Fruit fly (Drosophila melanogaster): Measurements from ENCODE around the gene CG11555.

Gene CG11555

dm6 chr2L:249048-249825 is 24.4 kb upstream of the CG11555 start (continued):
- TF ChIP-seq CG6689 (GFP tag; IDR thresholded peaks at IDR 0.05) (0 out of 2 replicates have a peak, but pooled peaks have one; percentile 38), CG11696 (GFP tag; IDR thresholded peaks at IDR 0.05) (no peak), CG3838 (GFP tag; optimal IDR thresholded peaks at IDR 0.05) (no peak), unpg (GFP tag; optimal IDR thresholded peaks at IDR 0.05) (peak; percentile 5), z (GFP tag; IDR thresholded peaks at IDR 0.05) (peak; percentile 73; the same call in 2 of the 3 replicates), phol (tag; optimal IDR thresholded peaks at IDR 0.05) (no peak), CG13287 (GFP tag; IDR thresholded peaks at IDR 0.05; ENCODE audit: partially characterized antibody) (peak; percentile 62), bbx (GFP tag; IDR thresholded peaks at IDR 0.05; ENCODE audit: partially characterized antibody) (peak; percentile 10; the same call in 1 of the 2 replicates), dpn (GFP tag; optimal IDR thresholded peaks at IDR 0.05) (no peak), crol (GFP tag; IDR thresholded peaks at IDR 0.05) (no peak; the same call in 1 of the 2 replicates), CG3407 (GFP tag; optimal IDR thresholded peaks at IDR 0.05) (no peak), MESR4 (GFP tag; optimal IDR thresholded peaks at IDR 0.05) (no peak), Dfd (GFP tag; optimal IDR thresholded peaks at IDR 0.05) (no peak), CHES-1-like (GFP tag; optimal IDR thresholded peaks at IDR 0.05) (peak; percentile 26), Oli (tag; optimal IDR thresholded peaks at IDR 0.05) (no peak), br (optimal IDR thresholded peaks at IDR 0.05) (no peak), CG1603 (tag; optimal IDR thresholded peaks at IDR 0.05) (no peak), jigr1 (GFP tag; IDR thresholded peaks at IDR 0.05) (no peak), CG16815 (GFP tag; optimal IDR thresholded peaks at IDR 0.05) (no peak), CG12942 (GFP tag; optimal IDR thresholded peaks at IDR 0.05) (no peak), CG11723 (GFP tag; optimal IDR thresholded peaks at IDR 0.05) (no peak), nerfin-2 (GFP tag; IDR thresholded peaks at IDR 0.05; ENCODE audit: partially characterized antibody) (no peak), CG12236 (GFP tag; optimal IDR thresholded peaks at IDR 0.05) (no peak), nmo (GFP tag; optimal IDR thresholded peaks at IDR 0.05) (peak; percentile 6), grn (GFP tag; optimal IDR thresholded peaks at IDR 0.05) (no peak), Six4 (GFP tag; optimal IDR thresholded peaks at IDR 0.05) (no peak), sim (GFP tag; IDR thresholded peaks at IDR 0.05) (no peak), Dip2 (GFP tag; IDR thresholded peaks at IDR 0.05) (no peak), inv (GFP tag; IDR thresholded peaks at IDR 0.05; ENCODE audit: partially characterized antibody) (no peak), Hsf (GFP tag; optimal IDR thresholded peaks at IDR 0.05) (no peak), Lpt (GFP tag; optimal IDR thresholded peaks at IDR 0.05) (no peak), gcm (GFP tag; optimal IDR thresholded peaks at IDR 0.05) (peak; percentile 54), CG10366 (GFP tag; IDR thresholded peaks at IDR 0.05) (no peak; the same call in 1 of the 2 replicates), CG9727 (GFP tag; optimal IDR thresholded peaks at IDR 0.05) (no peak), dan (GFP tag; IDR thresholded peaks at IDR 0.05) (no peak), CG2875 (GFP tag; optimal IDR thresholded peaks at IDR 0.05) (no peak), CG4617 (GFP tag; optimal IDR thresholded peaks at IDR 0.05; ENCODE audit: borderline replicate concordance) (no peak), CG42726 (GFP tag; IDR thresholded peaks at IDR 0.05; ENCODE audit: partially characterized antibody) (no peak), Side (GFP tag; optimal IDR thresholded peaks at IDR 0.05) (no peak), CG11247 (GFP tag; IDR thresholded peaks at IDR 0.05) (no peak), CG10209 (GFP tag; optimal IDR thresholded peaks at IDR 0.05) (no peak), stwl (tag; optimal IDR thresholded peaks at IDR 0.05) (no peak), CG30403 (GFP tag; optimal IDR thresholded peaks at IDR 0.05) (peak; percentile 15), tx (GFP tag; optimal IDR thresholded peaks at IDR 0.05) (no peak), CG17186 (GFP tag; optimal IDR thresholded peaks at IDR 0.05) (no peak), CG1832 (GFP tag; optimal IDR thresholded peaks at IDR 0.05) (peak; percentile 80), CG14667 (GFP tag; IDR thresholded peaks at IDR 0.05) (no peak), pnt (GFP tag; optimal IDR thresholded peaks at IDR 0.05) (no peak), usp (GFP tag; optimal IDR thresholded peaks at IDR 0.05) (no peak), en (GFP tag; optimal IDR thresholded peaks at IDR 0.05) (no peak)
